Worm (Caenorhabditis elegans) whole organism, late embryonic: ENCODE measurements around the gene got-2.2.
A peak's percentile ranks its signal among the peaks of the same experiment; 100 is the strongest.

Experiments
- C08G9.2 ChIP-seq: sonication (generic microtip); optimal IDR thresholded peaks from 2 replicates; lab custom pipeline; 2016; ENCODE audit warnings: mild to moderate bottlenecking, missing genetic modification characterization, moderate library complexity, missing compliant biosample characterization
- ahr-1 ChIP-seq: sonication (generic microtip); optimal IDR thresholded peaks from 2 replicates; lab custom pipeline; 2016; ENCODE audit warnings: missing genetic modification characterization, missing compliant biosample characterization
- ama-1 ChIP-seq: fragments of 150-350 bp; optimal IDR thresholded peaks from 2 replicates; lab custom pipeline; 2014
- ceh-18 ChIP-seq: sonication (generic microtip); optimal IDR thresholded peaks from 2 replicates; lab custom pipeline; 2016; ENCODE audit warnings: missing genetic modification characterization, missing compliant biosample characterization
- ceh-19 ChIP-seq: fragments of 200-800 bp; sonication (Bioruptor generic); optimal IDR thresholded peaks from 2 replicates; lab custom pipeline; 2018; ENCODE audit warnings: mild to moderate bottlenecking, missing genetic modification characterization, missing compliant biosample characterization
- ceh-24 ChIP-seq: sonication (generic microtip); optimal IDR thresholded peaks from 2 replicates; lab custom pipeline; 2016; ENCODE audit warnings: mild to moderate bottlenecking, missing genetic modification characterization, missing compliant biosample characterization
- ceh-30 ChIP-seq: fragments of 150-350 bp; optimal IDR thresholded peaks from 2 replicates; lab custom pipeline; 2014; ENCODE audit warnings: missing biosample characterization, missing genetic modification characterization
- ceh-34 ChIP-seq: sonication (generic microtip); optimal IDR thresholded peaks from 2 replicates; lab custom pipeline; 2016; ENCODE audit warnings: mild to moderate bottlenecking, missing genetic modification characterization, missing compliant biosample characterization
- ceh-6 ChIP-seq: fragments of 200-800 bp; sonication (Bioruptor generic); optimal IDR thresholded peaks from 2 replicates; lab custom pipeline; 2018; ENCODE audit warnings: mild to moderate bottlenecking, missing genetic modification characterization, missing compliant biosample characterization
- dmd-4 ChIP-seq: sonication (generic microtip); optimal IDR thresholded peaks from 2 replicates; lab custom pipeline; 2016; ENCODE audit warnings: borderline replicate concordance, missing genetic modification characterization, missing compliant biosample characterization
- eyg-1 ChIP-seq: sonication (generic microtip); optimal IDR thresholded peaks from 2 replicates; lab custom pipeline; 2016; ENCODE audit warnings: missing genotype, missing genetic modification characterization, missing compliant biosample characterization
- fkh-10 ChIP-seq: fragments of 150-350 bp; optimal IDR thresholded peaks from 2 replicates; lab custom pipeline; 2014; ENCODE audit warnings: missing biosample characterization, missing genetic modification reagents, missing genetic modification characterization
- fkh-6 ChIP-seq: sonication (generic microtip); optimal IDR thresholded peaks from 2 replicates; lab custom pipeline; 2016; ENCODE audit warnings: missing genetic modification characterization, missing compliant biosample characterization
- gmeb-2 ChIP-seq: sonication (generic microtip); optimal IDR thresholded peaks from 2 replicates; lab custom pipeline; 2016; ENCODE audit warnings: missing genetic modification characterization, inconsistent platforms, missing compliant biosample characterization
- hlh-13 ChIP-seq: fragments of 200-800 bp; sonication (Bioruptor generic); optimal IDR thresholded peaks from 2 replicates; lab custom pipeline; 2018; ENCODE audit warnings: mild to moderate bottlenecking, missing genetic modification characterization, missing compliant biosample characterization
- hlh-15 ChIP-seq: sonication (generic microtip); optimal IDR thresholded peaks from 2 replicates; lab custom pipeline; 2016; ENCODE audit warnings: missing genetic modification characterization, missing compliant biosample characterization
- hlh-6 ChIP-seq: sonication (generic microtip); optimal IDR thresholded peaks from 2 replicates; lab custom pipeline; 2016; ENCODE audit warnings: missing genotype, missing genetic modification characterization, missing compliant biosample characterization
- hlh-8 ChIP-seq: sonication (generic microtip); optimal IDR thresholded peaks from 2 replicates; lab custom pipeline; 2016; ENCODE audit warnings: missing genotype, missing genetic modification characterization, missing compliant biosample characterization
- madf-2 ChIP-seq: sonication (generic microtip); optimal IDR thresholded peaks from 2 replicates; lab custom pipeline; 2017; ENCODE audit warnings: missing genetic modification characterization, missing compliant biosample characterization
- nfya-1 ChIP-seq: sonication (generic microtip); optimal IDR thresholded peaks from 2 replicates; lab custom pipeline; 2017; ENCODE audit warnings: missing genetic modification characterization, mild to moderate bottlenecking, missing compliant biosample characterization, antibody characterized with exemption, moderate library complexity
- nhr-232 ChIP-seq: sonication (generic microtip); optimal IDR thresholded peaks from 2 replicates; lab custom pipeline; 2016; ENCODE audit warnings: missing genetic modification characterization, missing compliant biosample characterization
- odd-2 ChIP-seq: sonication (generic microtip); optimal IDR thresholded peaks from 2 replicates; lab custom pipeline; 2017; ENCODE audit warnings: antibody characterized with exemption, mild to moderate bottlenecking, missing genetic modification characterization, missing compliant biosample characterization
- pat-9 ChIP-seq: fragments of 200-800 bp; sonication (Bioruptor generic); optimal IDR thresholded peaks from 2 replicates; lab custom pipeline; 2018; ENCODE audit warnings: mild to moderate bottlenecking, missing genetic modification characterization, moderate library complexity, missing compliant biosample characterization
- pha-2 ChIP-seq: sonication (generic microtip); optimal IDR thresholded peaks from 2 replicates; lab custom pipeline; 2017; ENCODE audit warnings: mild to moderate bottlenecking, missing genetic modification characterization, missing compliant biosample characterization
- rnt-1 ChIP-seq: sonication (generic microtip); optimal IDR thresholded peaks from 2 replicates; lab custom pipeline; 2016; ENCODE audit warnings: missing genetic modification characterization, missing compliant biosample characterization
- sdc-2 ChIP-seq: sonication (generic microtip); optimal IDR thresholded peaks from 2 replicates; lab custom pipeline; 2016; ENCODE audit warnings: missing genotype, missing genetic modification characterization, missing compliant biosample characterization
- sox-2 ChIP-seq: fragments of 200-800 bp; sonication (Bioruptor generic); IDR thresholded peaks from 2 replicates; pipeline ENCODE4 v1.3.6; 2022; ENCODE audit warnings: missing genetic modification reagents, missing genetic modification characterization, missing compliant biosample characterization
- sox-4 ChIP-seq: sonication (generic microtip); optimal IDR thresholded peaks from 2 replicates; lab custom pipeline; 2017; ENCODE audit warnings: mild to moderate bottlenecking, missing genetic modification characterization, inconsistent platforms, missing compliant biosample characterization
- tbx-7 ChIP-seq: sonication (generic microtip); optimal IDR thresholded peaks from 2 replicates; lab custom pipeline; 2016; ENCODE audit warnings: missing genotype, missing genetic modification characterization, missing compliant biosample characterization
- unc-42 ChIP-seq: sonication (generic microtip); optimal IDR thresholded peaks from 2 replicates; lab custom pipeline; 2016; ENCODE audit warnings: missing genotype, missing genetic modification characterization, missing compliant biosample characterization
- unc-55 ChIP-seq: sonication (generic microtip); optimal IDR thresholded peaks from 2 replicates; lab custom pipeline; 2017; ENCODE audit warnings: missing biosample characterization, missing genetic modification reagents, missing genetic modification characterization
- unc-86 ChIP-seq: sonication (generic microtip); optimal IDR thresholded peaks from 2 replicates; lab custom pipeline; 2016; ENCODE audit warnings: missing genetic modification characterization, missing compliant biosample characterization

Gene got-2.2

DNA sequence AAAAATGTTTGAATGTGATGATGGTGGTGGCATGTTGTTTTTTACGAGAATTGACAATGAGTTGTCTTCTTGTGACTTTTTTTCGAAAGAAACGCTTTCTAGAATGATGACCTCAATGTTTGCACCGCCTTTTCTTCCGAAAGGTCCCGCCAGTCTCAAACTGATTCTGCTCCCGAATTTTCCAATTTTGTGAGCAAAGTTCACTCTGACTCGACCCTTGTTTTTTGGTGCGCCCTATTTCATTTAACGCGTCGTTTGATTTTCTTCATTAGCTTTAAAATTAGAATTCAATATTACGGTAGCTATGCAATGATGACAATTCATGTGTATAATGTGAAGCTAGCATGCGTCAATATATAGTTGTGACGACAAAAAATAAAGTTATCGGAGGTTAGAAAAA, 10.1 kb upstream of the got-2.2 start, which contains the start of gene lite-1:
TSS of gene lite-1 (minus strand) at position 101 of the 400 bp plus-strand sequence.
- no peak for TF ChIP-seq sdc-2 (tag; lab: Kevin White, UChicago)

DNA sequence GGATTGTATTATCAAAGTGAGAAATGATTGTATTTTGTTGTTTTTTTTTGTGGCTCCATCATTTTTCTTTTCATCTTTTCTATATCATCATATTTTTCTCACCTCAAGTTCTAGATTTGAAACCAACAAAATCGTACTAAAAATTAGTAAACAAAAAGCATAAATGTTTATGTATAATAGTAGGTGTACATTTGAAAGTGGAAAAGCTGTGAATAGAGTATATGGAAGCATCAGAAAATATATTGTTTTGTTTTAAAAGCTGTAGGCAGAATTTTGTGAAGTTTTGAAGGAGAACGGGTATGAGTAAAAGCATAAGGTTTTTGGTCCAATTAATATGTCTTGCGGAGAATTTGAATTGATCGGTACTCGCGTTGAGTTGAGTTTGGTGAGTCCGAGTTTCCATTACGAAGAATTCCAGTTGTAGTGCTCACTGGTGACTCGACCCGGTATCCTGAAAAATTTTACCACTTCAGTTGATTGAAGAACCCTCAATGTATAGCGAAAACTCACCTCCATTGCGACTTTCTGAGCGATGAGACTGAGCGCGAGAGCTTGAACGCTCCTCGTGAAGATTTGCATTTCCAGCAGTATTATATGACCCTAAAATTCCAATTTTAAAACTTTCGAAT, 7.7 kb upstream of the got-2.2 start, which contains the start of gene C14F11.4:
TSS of gene C14F11.4 (minus strand) at position 51 of the 629 bp plus-strand sequence.
- TF ChIP-seq tbx-7 (tag; lab: Kevin White, UChicago) (no peak), ceh-6 (no peak), fkh-6 (tag; lab: Kevin White, UChicago) (no peak), ceh-19 (GFP tag; lab: Kevin White, UChicago) (no peak), hlh-8 (tag; lab: Kevin White, UChicago) (no peak), nhr-232 (tag; lab: Kevin White, UChicago) (no peak), C08G9.2 (tag; lab: Kevin White, UChicago) (no peak), unc-86 (tag; lab: Kevin White, UChicago) (no peak), ceh-24 (tag; lab: Kevin White, UChicago) (no peak), dmd-4 (tag; lab: Kevin White, UChicago) (no peak), unc-42 (tag; lab: Kevin White, UChicago) (no peak)

DNA sequence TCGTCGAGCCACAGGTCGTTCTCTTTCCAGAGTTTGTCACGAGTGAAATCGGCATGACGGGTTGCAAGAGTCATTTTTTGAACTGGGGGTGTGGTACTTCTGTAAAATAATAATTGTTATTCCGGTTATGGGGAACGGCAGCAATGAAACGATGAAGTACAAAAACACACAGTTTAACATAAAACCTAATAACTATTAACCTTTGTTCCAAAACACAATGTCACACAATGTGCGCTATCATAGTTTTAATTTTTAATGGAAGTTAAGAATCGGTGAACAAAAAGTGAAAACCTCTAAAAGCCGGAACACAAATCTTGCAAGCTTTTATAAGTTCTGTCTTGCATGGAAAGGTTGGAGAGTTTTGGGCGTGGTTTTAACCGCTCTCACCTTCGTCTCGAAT, 5.3 kb upstream of the got-2.2 start, which contains the start of gene hsp-43:
TSS of gene hsp-43 (minus strand) at position 101 of the 400 bp plus-strand sequence.
- TF ChIP-seq madf-2 (tag; lab: Kevin White, UChicago): no peak
- no peak for TF ChIP-seq hlh-15 (tag; lab: Kevin White, UChicago)
- TF ChIP-seq hlh-13 (GFP tag; lab: Kevin White, UChicago): no peak
- no peak for TF ChIP-seq pha-2 (tag; lab: Kevin White, UChicago)
- no peak for TF ChIP-seq nhr-232 (tag; lab: Kevin White, UChicago)
- TF ChIP-seq fkh-10: no peak
- no peak for TF ChIP-seq ceh-18 (tag; lab: Kevin White, UChicago)
- no peak for TF ChIP-seq pat-9 (tag; lab: Kevin White, UChicago)
- TF ChIP-seq gmeb-2 (tag; lab: Kevin White, UChicago): no peak
- TF ChIP-seq ceh-30 (tag; lab: Kevin White, UChicago): no peak
- no peak for TF ChIP-seq hlh-8 (tag; lab: Kevin White, UChicago)
- no peak for TF ChIP-seq sox-2 (GFP tag; lab: Robert Waterston, UW)

DNA sequence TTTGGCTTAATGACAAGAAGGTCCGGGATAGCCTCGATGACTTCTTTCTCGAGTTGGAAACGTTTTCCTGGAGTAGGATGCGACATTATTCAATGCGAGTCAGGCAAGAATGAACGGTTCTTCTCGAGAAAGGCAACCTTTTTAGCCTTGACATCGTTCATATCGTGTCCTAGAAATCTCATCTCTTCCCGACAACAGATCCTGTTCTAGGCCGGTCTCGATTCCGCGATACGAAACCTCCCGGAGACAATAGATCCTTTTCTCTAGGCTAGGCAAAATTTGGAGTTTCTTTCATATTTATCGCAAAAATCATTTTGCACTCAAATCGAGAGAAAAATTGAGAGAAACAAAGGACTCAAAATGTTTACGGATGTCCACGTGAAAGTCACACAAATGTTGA, 1.8 kb upstream of the got-2.2 start, which contains the start of gene rml-3:
TSS of gene rml-3 (minus strand) at position 93 of the 400 bp plus-strand sequence.
- no peak for TF ChIP-seq pat-9 (tag; lab: Kevin White, UChicago)
- peak; percentile 51 for TF ChIP-seq rnt-1

DNA sequence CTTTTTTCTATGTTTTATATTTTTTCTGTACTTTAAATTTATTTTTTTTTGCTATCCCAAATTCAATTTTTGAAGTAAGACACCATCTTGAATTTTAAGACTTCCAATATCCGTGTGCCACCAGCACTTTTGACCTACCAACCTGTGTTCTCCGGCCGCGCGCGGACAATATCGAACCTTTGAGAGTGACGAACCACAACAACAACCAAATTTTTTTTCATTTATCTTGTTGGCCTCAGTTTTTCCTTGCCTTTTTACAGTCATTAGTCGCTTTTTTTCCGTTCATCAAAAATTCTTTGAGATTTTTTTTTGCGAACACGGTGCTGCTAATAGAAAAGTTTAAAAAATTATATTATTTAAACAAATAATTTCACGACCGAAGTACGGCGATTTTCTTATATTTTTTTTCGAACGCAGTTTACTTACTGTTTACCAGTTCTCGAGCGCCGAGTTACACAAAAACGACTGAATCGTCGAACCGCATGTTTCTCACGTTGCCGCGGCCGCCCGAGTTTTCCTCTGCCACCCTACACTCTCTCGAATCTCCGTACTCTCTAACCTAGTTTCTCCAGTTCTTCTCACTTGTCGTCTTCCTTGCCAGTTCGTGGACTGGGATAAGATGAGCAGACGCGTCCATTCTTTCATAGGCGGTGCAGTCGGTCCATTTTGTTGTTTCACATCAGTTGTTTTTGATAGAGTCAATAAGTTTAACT, 700 bp upstream of the got-2.2 start:
- no peak for TF ChIP-seq unc-55 (GFP tag; lab: Kevin White, UChicago)
- TF ChIP-seq ceh-18 (tag; lab: Kevin White, UChicago): peak; percentile 4

DNA sequence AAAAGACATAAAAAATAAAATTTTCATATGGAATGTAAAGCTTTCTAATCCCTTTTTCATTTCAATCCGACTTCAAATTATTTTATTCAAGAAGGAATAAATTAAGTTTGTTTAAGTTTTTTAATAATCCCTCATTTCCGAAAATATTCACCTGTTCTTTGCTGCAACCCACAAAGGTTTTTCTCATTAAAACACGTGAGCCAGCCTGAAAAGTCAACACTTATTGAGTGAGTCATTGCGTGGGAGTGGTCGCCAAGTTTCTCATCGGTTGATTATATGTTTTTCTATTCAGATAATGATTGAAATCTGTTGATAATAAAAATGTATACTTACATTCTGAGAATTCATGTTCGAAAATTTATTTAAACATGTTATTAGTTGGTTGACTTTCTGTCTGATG, 4.7 kb downstream of the got-2.2 start:
- no peak for TF ChIP-seq sox-4 (tag; lab: Kevin White, UChicago)
- TF ChIP-seq ceh-6: no peak
- TF ChIP-seq eyg-1 (tag; lab: Kevin White, UChicago): no peak
- TF ChIP-seq nfya-1 (tag; lab: Kevin White, UChicago): no peak
- TF ChIP-seq fkh-10: no peak
- no peak for TF ChIP-seq C08G9.2 (tag; lab: Kevin White, UChicago)
- no peak for TF ChIP-seq dmd-4 (tag; lab: Kevin White, UChicago)
- TF ChIP-seq odd-2 (tag; lab: Kevin White, UChicago): no peak
- no peak for TF ChIP-seq ceh-34
- no peak for TF ChIP-seq hlh-6 (tag; lab: Kevin White, UChicago)
- TF ChIP-seq pat-9 (tag; lab: Kevin White, UChicago): no peak
- no peak for TF ChIP-seq ama-1 (lab: Kevin White, UChicago)
- TF ChIP-seq ahr-1: no peak
- TF ChIP-seq, all 69 proteins: peak for 0
